Fruit fly (Drosophila melanogaster) whole organism: Measurements from ENCODE around the gene dlp.

Experiments
- CG8478 ChIP-seq: fragments of >200 bp; optimal IDR thresholded peaks from 2 replicates; lab custom pipeline; 2018; ENCODE audit warnings: inconsistent platforms
- Dll ChIP-seq: fragments of >200 bp; optimal IDR thresholded peaks from 2 replicates; lab custom pipeline; 2017
- EcR ChIP-seq, 2 experiments: fragments of >200 bp; optimal IDR thresholded peaks; 2 replicates each; lab custom pipeline; 2017; ENCODE audit warnings: missing biosample characterization in 2 of 2, missing genetic modification characterization in 2 of 2, missing genetic modification reagents in 2 of 2
- pan ChIP-seq: fragments of >200 bp; optimal IDR thresholded peaks from 2 replicates; lab custom pipeline; 2017
- psq ChIP-seq: fragments of >200 bp; optimal IDR thresholded peaks from 2 replicates; lab custom pipeline; 2017
- usp ChIP-seq: fragments of >200 bp; optimal IDR thresholded peaks from 2 replicates; lab custom pipeline; 2017; ENCODE audit warnings: missing biosample characterization, missing genetic modification characterization, mixed read lengths

The dlp gene

dm6 chr3L:14631964-14632758, at the start of gene dlp, which contains the start of gene RecQ5:
dlp (plus strand) TSS chr3L:14632601.
RecQ5 (minus strand) TSS chr3L:14632077.
- TF ChIP-seq usp (GFP tag; lab: Kevin White, UChicago) = no peak
- no peak for TF ChIP-seq EcR (GFP tag; optimal IDR thresholded peaks at IDR 0.05; lab: Kevin White, UChicago)
- TF ChIP-seq pan (lab: Kevin White, UChicago) = no peak
- TF ChIP-seq Dll (lab: Kevin White, UChicago) = no peak
- no peak for TF ChIP-seq CG8478
- TF ChIP-seq psq = no peak

dm6 chr3L:14582736-14583135, 49.7 kb upstream of the dlp start:
- TF ChIP-seq usp (GFP tag; lab: Kevin White, UChicago) (no peak), pan (lab: Kevin White, UChicago) (no peak), Dll (lab: Kevin White, UChicago) (no peak), CG8478 (no peak), EcR (GFP tag; optimal IDR thresholded peaks at IDR 0.05; lab: Kevin White, UChicago) (no peak)

dm6 chr3L:14583803-14584202, 48.6 kb upstream of the dlp start:
- no peak for TF ChIP-seq Dll (lab: Kevin White, UChicago)
- TF ChIP-seq psq = no peak
- no peak for TF ChIP-seq pan (lab: Kevin White, UChicago)
- no peak for TF ChIP-seq EcR (GFP tag; optimal IDR thresholded peaks at IDR 0.05; lab: Kevin White, UChicago)
- TF ChIP-seq CG8478 = no peak
- no peak for TF ChIP-seq usp (GFP tag; lab: Kevin White, UChicago)

- TF ChIP-seq usp (GFP tag; lab: Kevin White, UChicago) = no peak
- no peak for TF ChIP-seq Dll (lab: Kevin White, UChicago)
- no peak for TF ChIP-seq CG8478
- TF ChIP-seq psq = no peak
- no peak for TF ChIP-seq EcR (GFP tag; optimal IDR thresholded peaks at IDR 0.05; lab: Kevin White, UChicago)
- TF ChIP-seq pan (lab: Kevin White, UChicago) = no peak
Observed at dm6 chr3L:14590964-14591363, 41.4 kb upstream of the dlp start.

dm6 chr3L:14592166-14592565, 40.2 kb upstream of the dlp start:
- no peak for TF ChIP-seq psq
- no peak for TF ChIP-seq EcR (GFP tag; optimal IDR thresholded peaks at IDR 0.05; lab: Kevin White, UChicago)
- TF ChIP-seq CG8478 = no peak
- TF ChIP-seq pan (lab: Kevin White, UChicago) = no peak
- TF ChIP-seq usp (GFP tag; lab: Kevin White, UChicago) = no peak
- TF ChIP-seq Dll (lab: Kevin White, UChicago) = no peak

dm6 chr3L:14599503-14599902, 32.9 kb upstream of the dlp start, which contains the start of gene HGTX:
HGTX (minus strand) TSS chr3L:14599540.
- no peak for TF ChIP-seq CG8478
- TF ChIP-seq usp (GFP tag; lab: Kevin White, UChicago) = no peak
- no peak for TF ChIP-seq psq
- TF ChIP-seq pan (lab: Kevin White, UChicago) = no peak
- TF ChIP-seq EcR (GFP tag; optimal IDR thresholded peaks at IDR 0.05; lab: Kevin White, UChicago) = no peak
- TF ChIP-seq Dll (lab: Kevin White, UChicago) = no peak

- TF ChIP-seq Dll (lab: Kevin White, UChicago) (no peak), CG8478 (no peak), usp (GFP tag; lab: Kevin White, UChicago) (no peak), EcR (GFP tag; optimal IDR thresholded peaks at IDR 0.05; lab: Kevin White, UChicago) (no peak), pan (lab: Kevin White, UChicago) (no peak), psq (no peak)
Observed at dm6 chr3L:14600570-14600969, 31.8 kb upstream of the dlp start.

- TF ChIP-seq pan (lab: Kevin White, UChicago) (no peak), Dll (lab: Kevin White, UChicago) (no peak), psq (no peak), CG8478 (no peak), usp (GFP tag; lab: Kevin White, UChicago) (no peak), EcR (GFP tag; optimal IDR thresholded peaks at IDR 0.05; lab: Kevin White, UChicago) (no peak)
Observed at dm6 chr3L:14603160-14603559, 29.2 kb upstream of the dlp start.

dm6 chr3L:14605291-14605690, 27.1 kb upstream of the dlp start:
- no peak for TF ChIP-seq pan (lab: Kevin White, UChicago)
- no peak for TF ChIP-seq usp (GFP tag; lab: Kevin White, UChicago)

- TF ChIP-seq CG8478 = no peak
- TF ChIP-seq Dll (lab: Kevin White, UChicago) = no peak
- TF ChIP-seq psq = no peak
- TF ChIP-seq usp (GFP tag; lab: Kevin White, UChicago) = no peak
- no peak for TF ChIP-seq EcR (GFP tag; optimal IDR thresholded peaks at IDR 0.05; lab: Kevin White, UChicago)
- TF ChIP-seq pan (lab: Kevin White, UChicago) = no peak
Observed at dm6 chr3L:14607620-14608019, 24.8 kb upstream of the dlp start.

- TF ChIP-seq psq = no peak
- no peak for TF ChIP-seq EcR (GFP tag; optimal IDR thresholded peaks at IDR 0.05; lab: Kevin White, UChicago)
- no peak for TF ChIP-seq CG8478
- TF ChIP-seq pan (lab: Kevin White, UChicago) = no peak
- TF ChIP-seq Dll (lab: Kevin White, UChicago) = no peak
- no peak for TF ChIP-seq usp (GFP tag; lab: Kevin White, UChicago)
Observed at dm6 chr3L:14609138-14609729, 23.2 kb upstream of the dlp start.

dm6 chr3L:14610458-14610857, 21.9 kb upstream of the dlp start:
- TF ChIP-seq EcR (GFP tag; optimal IDR thresholded peaks at IDR 0.05; lab: Kevin White, UChicago) (no peak), CG8478 (no peak), pan (lab: Kevin White, UChicago) (no peak), psq (no peak), usp (GFP tag; lab: Kevin White, UChicago) (no peak), Dll (lab: Kevin White, UChicago) (no peak)
